Fruit fly (Drosophila melanogaster) whole organism: ENCODE data around the gene CG13473.

Experiments
- CG8478 ChIP-seq: fragments of >200 bp; optimal IDR thresholded peaks from 2 replicates; lab custom pipeline; 2018; ENCODE audit warnings: inconsistent platforms
- Dll ChIP-seq: fragments of >200 bp; optimal IDR thresholded peaks from 2 replicates; lab custom pipeline; 2017
- EcR ChIP-seq, 2 experiments: fragments of >200 bp; optimal IDR thresholded peaks; 2 replicates each; lab custom pipeline; 2017; ENCODE audit warnings: missing biosample characterization in 2 of 2, missing genetic modification characterization in 2 of 2, missing genetic modification reagents in 2 of 2
- pan ChIP-seq: fragments of >200 bp; optimal IDR thresholded peaks from 2 replicates; lab custom pipeline; 2017
- psq ChIP-seq: fragments of >200 bp; optimal IDR thresholded peaks from 2 replicates; lab custom pipeline; 2017
- usp ChIP-seq: fragments of >200 bp; optimal IDR thresholded peaks from 2 replicates; lab custom pipeline; 2017; ENCODE audit warnings: missing biosample characterization, missing genetic modification characterization, mixed read lengths

Gene CG13473

dm6 chr3L:14728460-14728859, at the start of gene CG13473:
TSS of gene CG13473 (plus strand) at chr3L:14728760.
- TF ChIP-seq psq (lab: Kevin White, UChicago) (no peak), usp (GFP tag; lab: Kevin White, UChicago) (no peak), CG8478 (no peak), EcR (GFP tag; optimal IDR thresholded peaks at IDR 0.05; lab: Kevin White, UChicago) (no peak), Dll (lab: Kevin White, UChicago) (no peak), pan (no peak)

- TF ChIP-seq Dll (lab: Kevin White, UChicago) (no peak), EcR (GFP tag; optimal IDR thresholded peaks at IDR 0.05; lab: Kevin White, UChicago) (no peak), usp (GFP tag; lab: Kevin White, UChicago) (no peak), CG8478 (no peak), psq (lab: Kevin White, UChicago) (no peak), pan (no peak)
Observed at dm6 chr3L:14681504-14681903, 47.1 kb upstream of the CG13473 start.

dm6 chr3L:14684468-14684867, 44.1 kb upstream of the CG13473 start, which contains the start of gene Dnaaf6:
TSS of gene Dnaaf6 (plus strand) at chr3L:14684768.
- no peak for TF ChIP-seq Dll (lab: Kevin White, UChicago)
- no peak for TF ChIP-seq pan
- TF ChIP-seq psq (lab: Kevin White, UChicago) = no peak
- no peak for TF ChIP-seq CG8478
- no peak for TF ChIP-seq EcR (GFP tag; optimal IDR thresholded peaks at IDR 0.05; lab: Kevin White, UChicago)
- TF ChIP-seq usp (GFP tag; lab: Kevin White, UChicago) = no peak

dm6 chr3L:14686251-14686650, 42.3 kb upstream of the CG13473 start:
- TF ChIP-seq CG8478 (no peak), usp (GFP tag; lab: Kevin White, UChicago) (no peak), pan (no peak), EcR (GFP tag; optimal IDR thresholded peaks at IDR 0.05; lab: Kevin White, UChicago) (no peak), Dll (lab: Kevin White, UChicago) (no peak), psq (lab: Kevin White, UChicago) (no peak)

dm6 chr3L:14691047-14691446, 37.5 kb upstream of the CG13473 start, which contains the start of gene gdrd:
TSS of gene gdrd (plus strand) at chr3L:14691347.
- TF ChIP-seq CG8478 = no peak
- TF ChIP-seq pan = no peak
- no peak for TF ChIP-seq psq (lab: Kevin White, UChicago)
- TF ChIP-seq Dll (lab: Kevin White, UChicago) = no peak
- no peak for TF ChIP-seq usp (GFP tag; lab: Kevin White, UChicago)
- TF ChIP-seq EcR (GFP tag; optimal IDR thresholded peaks at IDR 0.05; lab: Kevin White, UChicago) = no peak

- TF ChIP-seq CG8478 = no peak
Observed at dm6 chr3L:14697005-14697404, 31.6 kb upstream of the CG13473 start, which contains the start of gene CG13474. TSS of gene CG13474 (minus strand) at chr3L:14697105.

- TF ChIP-seq Dll (lab: Kevin White, UChicago) (no peak), pan (no peak), psq (lab: Kevin White, UChicago) (no peak), usp (GFP tag; lab: Kevin White, UChicago) (no peak), EcR (GFP tag; optimal IDR thresholded peaks at IDR 0.05; lab: Kevin White, UChicago) (no peak), CG8478 (no peak)
Observed at dm6 chr3L:14701578-14701977, 27.0 kb upstream of the CG13473 start, which contains the start of gene CG17177. TSS of gene CG17177 (minus strand) at chr3L:14701678.

dm6 chr3L:14705164-14705563, 23.4 kb upstream of the CG13473 start, which contains the start of gene CG13476:
TSS of gene CG13476 (plus strand) at chr3L:14705464.
- no peak for TF ChIP-seq Dll (lab: Kevin White, UChicago)
- no peak for TF ChIP-seq EcR (GFP tag; optimal IDR thresholded peaks at IDR 0.05; lab: Kevin White, UChicago)
- no peak for TF ChIP-seq pan
- TF ChIP-seq CG8478 = no peak
- no peak for TF ChIP-seq usp (GFP tag; lab: Kevin White, UChicago)
- TF ChIP-seq psq (lab: Kevin White, UChicago) = no peak

dm6 chr3L:14706461-14706880, 22.1 kb upstream of the CG13473 start:
- TF ChIP-seq Dll (lab: Kevin White, UChicago) = no peak
- peak; percentile 38 for TF ChIP-seq psq (lab: Kevin White, UChicago)
- TF ChIP-seq usp (GFP tag; lab: Kevin White, UChicago) = no peak
- no peak for TF ChIP-seq CG8478

dm6 chr3L:14708053-14708452, 20.5 kb upstream of the CG13473 start:
- no peak for TF ChIP-seq usp (GFP tag; lab: Kevin White, UChicago)
- no peak for TF ChIP-seq Dll (lab: Kevin White, UChicago)
- no peak for TF ChIP-seq CG8478
- no peak for TF ChIP-seq EcR (GFP tag; optimal IDR thresholded peaks at IDR 0.05; lab: Kevin White, UChicago)
- no peak for TF ChIP-seq pan
- TF ChIP-seq psq (lab: Kevin White, UChicago) = no peak

dm6 chr3L:14712799-14713198, 15.8 kb upstream of the CG13473 start:
- TF ChIP-seq psq (lab: Kevin White, UChicago) (no peak), CG8478 (no peak), EcR (GFP tag; optimal IDR thresholded peaks at IDR 0.05; lab: Kevin White, UChicago) (no peak), pan (no peak), Dll (lab: Kevin White, UChicago) (no peak), usp (GFP tag; lab: Kevin White, UChicago) (no peak)

dm6 chr3L:14731790-14732189, 3.2 kb downstream of the CG13473 start:
- TF ChIP-seq usp (GFP tag; lab: Kevin White, UChicago) = no peak
- TF ChIP-seq Dll (lab: Kevin White, UChicago) = no peak
- TF ChIP-seq psq (lab: Kevin White, UChicago) = no peak

dm6 chr3L:14733417-14733816, 4.9 kb downstream of the CG13473 start, which contains the start of gene CG13471:
TSS of gene CG13471 (minus strand) at chr3L:14733517.
- TF ChIP-seq Dll (lab: Kevin White, UChicago) (no peak), usp (GFP tag; lab: Kevin White, UChicago) (no peak), psq (lab: Kevin White, UChicago) (no peak), EcR (GFP tag; optimal IDR thresholded peaks at IDR 0.05; lab: Kevin White, UChicago) (no peak), pan (no peak), CG8478 (no peak)
